Fruit fly (Drosophila melanogaster): ENCODE results near the gene tzn.

Gene tzn

DNA sequence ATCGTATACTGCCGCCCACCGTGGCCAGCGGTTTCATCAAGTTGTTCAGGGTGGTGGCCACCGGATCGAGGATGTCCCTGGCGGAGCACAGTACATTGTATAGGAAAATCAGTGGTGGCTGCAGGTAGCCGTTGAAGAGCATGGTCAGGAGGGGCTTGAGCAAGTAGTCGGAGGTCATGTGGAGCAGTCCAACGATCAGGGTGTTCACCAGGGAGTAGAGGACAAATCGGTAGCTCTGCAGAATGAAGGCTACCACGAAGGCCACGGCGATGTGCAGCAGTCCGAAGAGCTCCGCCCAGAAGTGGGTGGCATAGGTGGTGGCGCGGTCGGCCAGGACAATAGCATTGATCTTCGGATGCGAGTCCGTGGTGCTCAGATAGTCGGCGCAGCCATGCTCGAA lies 1.1 kb upstream of the tzn start:
- TF ChIP-seq net (GFP tag; optimal IDR thresholded peaks at IDR 0.05), result no peak
- no peak for TF ChIP-seq Ets21C (GFP tag; optimal IDR thresholded peaks at IDR 0.05)
- no peak for TF ChIP-seq salr (GFP tag; optimal IDR thresholded peaks at IDR 0.05)
- no peak for TF ChIP-seq Gug (GFP tag; IDR thresholded peaks at IDR 0.05)
- TF ChIP-seq ss (GFP tag; optimal IDR thresholded peaks at IDR 0.05), result no peak
- TF ChIP-seq Blimp-1 (GFP tag; optimal IDR thresholded peaks at IDR 0.05), result no peak
- no peak for TF ChIP-seq Sox15 (GFP tag; optimal IDR thresholded peaks at IDR 0.05)
- TF ChIP-seq Eip75B (GFP tag; optimal IDR thresholded peaks at IDR 0.05), result no peak
- TF ChIP-seq Met (GFP tag; optimal IDR thresholded peaks at IDR 0.05), result no peak
- no peak for TF ChIP-seq Hr38 (GFP tag; optimal IDR thresholded peaks at IDR 0.05)
- TF ChIP-seq CG1621 (tag; optimal IDR thresholded peaks at IDR 0.05), result no peak
- no peak for TF ChIP-seq CG4318 (GFP tag; optimal IDR thresholded peaks at IDR 0.05)
- TF ChIP-seq esn (GFP tag; optimal IDR thresholded peaks at IDR 0.05), result no peak
- TF ChIP-seq CG16779 (tag; optimal IDR thresholded peaks at IDR 0.05), result no peak
- no peak for TF ChIP-seq acj6 (GFP tag; optimal IDR thresholded peaks at IDR 0.05)
- no peak for TF ChIP-seq dac (GFP tag; optimal IDR thresholded peaks at IDR 0.05)
- TF ChIP-seq CG8319 (GFP tag; optimal IDR thresholded peaks at IDR 0.05), result no peak
- TF ChIP-seq CG8632 (GFP tag; optimal IDR thresholded peaks at IDR 0.05), result no peak
- no peak for TF ChIP-seq pdm3 (GFP tag; optimal IDR thresholded peaks at IDR 0.05)

dm6 chr3L:20800208-20800607 lies 1.8 kb downstream of the tzn start, which contains the start of gene Spc105R:
Spc105R (plus strand) TSS chr3L:20800410.
- TF ChIP-seq dac (GFP tag; optimal IDR thresholded peaks at IDR 0.05) (no peak), Hr4 (GFP tag; optimal IDR thresholded peaks at IDR 0.05) (no peak), CG8319 (GFP tag; optimal IDR thresholded peaks at IDR 0.05) (no peak), topi (GFP tag; optimal IDR thresholded peaks at IDR 0.05) (no peak), vri (GFP tag; optimal IDR thresholded peaks at IDR 0.05) (no peak), Blimp-1 (GFP tag; optimal IDR thresholded peaks at IDR 0.05) (no peak), CG15336 (GFP tag; IDR thresholded peaks at IDR 0.05) (no peak), Ets21C (GFP tag; optimal IDR thresholded peaks at IDR 0.05) (no peak), fkh (GFP tag; optimal IDR thresholded peaks at IDR 0.05) (no peak), CG7368 (GFP tag; optimal IDR thresholded peaks at IDR 0.05) (no peak), achi (GFP tag; optimal IDR thresholded peaks at IDR 0.05) (no peak), CG8119 (GFP tag; IDR thresholded peaks at IDR 0.05) (no peak), eg (GFP tag; IDR thresholded peaks at IDR 0.05) (no peak), fd59A (GFP tag; optimal IDR thresholded peaks at IDR 0.05) (no peak), Sox102F (GFP tag; optimal IDR thresholded peaks at IDR 0.05) (no peak)

DNA sequence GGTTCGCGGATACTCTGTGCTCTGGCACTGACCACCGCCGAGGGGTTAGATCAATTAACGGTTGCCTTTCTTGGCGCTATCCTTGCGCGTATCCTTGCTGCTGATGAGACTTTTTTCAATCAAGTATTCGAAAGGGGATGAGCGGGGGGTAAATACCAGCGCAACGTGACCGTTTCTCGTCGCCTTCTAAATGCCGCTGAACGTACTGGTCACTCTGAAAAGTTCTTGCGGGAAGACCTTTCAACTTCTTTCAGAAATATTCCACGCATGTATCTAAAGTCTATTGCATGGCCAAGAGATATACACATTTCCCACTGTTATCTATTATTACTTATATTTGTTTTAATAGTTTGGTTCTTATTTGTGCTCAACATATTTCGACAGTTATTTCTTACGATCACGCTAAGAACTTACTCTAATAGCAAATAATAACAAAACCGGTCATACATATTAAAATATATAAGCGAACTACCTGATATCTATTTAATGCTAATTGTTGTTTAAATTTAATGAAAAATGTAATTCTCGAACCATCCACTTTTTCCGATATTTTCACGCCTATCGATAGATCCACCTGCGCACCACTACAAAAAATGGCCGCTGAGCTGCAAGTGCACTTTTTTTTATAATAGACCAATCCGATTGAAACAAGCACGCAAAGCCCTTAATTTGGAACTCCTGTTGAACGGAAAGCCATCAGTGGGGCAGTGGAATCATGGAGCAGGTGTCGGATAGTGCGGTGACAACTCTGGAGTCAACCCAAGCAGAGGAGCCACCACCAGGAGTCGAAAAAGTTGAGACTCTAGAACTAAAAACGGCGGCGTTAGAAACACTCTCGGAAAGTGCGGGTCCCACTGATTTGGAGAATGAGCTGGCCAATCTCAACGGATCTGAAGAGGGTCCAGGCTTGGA lies 10.9 kb downstream of the tzn start, which contains the start of the genes CG3634 and HIPP1:
CG3634 (minus strand) TSS at position 185 of the 912 bp plus-strand sequence.
HIPP1 (plus strand) TSS at position 582 of the 912 bp plus-strand sequence.
- TF ChIP-seq CG1621 (tag; optimal IDR thresholded peaks at IDR 0.05) (peak; percentile 60), Gug (GFP tag; IDR thresholded peaks at IDR 0.05) (no peak), Eip78C (GFP tag) (no peak), Lpt (GFP tag; optimal IDR thresholded peaks at IDR 0.05) (no peak), ss (GFP tag; optimal IDR thresholded peaks at IDR 0.05) (no peak), CG31627 (GFP tag; optimal IDR thresholded peaks at IDR 0.05) (no peak), fd85E (GFP tag; optimal IDR thresholded peaks at IDR 0.05) (no peak), CG3032 (tag; optimal IDR thresholded peaks at IDR 0.05) (peak; percentile 10), esn (GFP tag; optimal IDR thresholded peaks at IDR 0.05) (peak; percentile 37), spab (GFP tag; optimal IDR thresholded peaks at IDR 0.05) (no peak), cyc (GFP tag; optimal IDR thresholded peaks at IDR 0.05) (no peak), Eip93F (GFP tag; optimal IDR thresholded peaks at IDR 0.05) (no peak), Ets21C (GFP tag; optimal IDR thresholded peaks at IDR 0.05) (no peak), CG8119 (GFP tag; IDR thresholded peaks at IDR 0.05) (no peak), fd59A (GFP tag; optimal IDR thresholded peaks at IDR 0.05) (no peak), CG8632 (GFP tag; optimal IDR thresholded peaks at IDR 0.05) (no peak), eg (GFP tag; IDR thresholded peaks at IDR 0.05) (no peak), lz (GFP tag; optimal IDR thresholded peaks at IDR 0.05) (no peak), CG10631 (GFP tag; optimal IDR thresholded peaks at IDR 0.05) (no peak), Hr38 (GFP tag; optimal IDR thresholded peaks at IDR 0.05) (no peak), pdm3 (GFP tag; optimal IDR thresholded peaks at IDR 0.05) (no peak)
